ENCODE assay signal across 3 worm cellular contexts in genomic region chrII:2627154-2627799, ce11.
A peak's percentile ranks its signal among the peaks of the same experiment; 100 is the strongest.
TF ChIP-seq lines count a peak whose summit lies in the region.

Gene sri-71 (plus strand): TSS chrII:2627749.

TF ChIP-seq in whole organism, L4 larva, 104 proteins besides CTCF, POLR2A, EP300 and RAD21:
- TF ChIP-seq nhr-77 (tag; optimal IDR thresholded peaks at IDR 0.05; lab: Kevin White, UChicago) = no peak
- no peak for TF ChIP-seq pqm-1 (tag; optimal IDR thresholded peaks at IDR 0.05; lab: Kevin White, UChicago)
- peak; percentile 65; the same call in 1 of the 2 replicates for TF ChIP-seq egl-43 (GFP tag; IDR thresholded peaks at IDR 0.05; lab: Robert Waterston, UW)
- no peak for TF ChIP-seq saeg-2 (GFP tag; IDR thresholded peaks at IDR 0.05; lab: Robert Waterston, UW)
- peak; percentile 93 for TF ChIP-seq set-16 (GFP tag; IDR thresholded peaks at IDR 0.05; lab: Robert Waterston, UW)
- TF ChIP-seq aha-1 (tag; lab: Kevin White, UChicago) = peak; percentile 10
- no peak for TF ChIP-seq ceh-28 (tag; optimal IDR thresholded peaks at IDR 0.05; lab: Kevin White, UChicago)
- no peak for TF ChIP-seq dve-1 (tag; optimal IDR thresholded peaks at IDR 0.05; lab: Kevin White, UChicago; ENCODE audit: insufficient read depth)

TF ChIP-seq in whole organism, mixed stage, embryonic, 35 proteins besides CTCF, POLR2A, EP300 and RAD21:
- TF ChIP-seq sptf-1 (tag; optimal IDR thresholded peaks at IDR 0.05; lab: Kevin White, UChicago) (peak; percentile 32), blmp-1 (tag; optimal IDR thresholded peaks at IDR 0.05; lab: Kevin White, UChicago) (no peak)

TF ChIP-seq in whole organism, young adult, 124 proteins besides CTCF, POLR2A, EP300 and RAD21:
- TF ChIP-seq cebp-1 (GFP tag; IDR thresholded peaks at IDR 0.05; lab: Robert Waterston, UW) (no peak), cebp-1 (tag; optimal IDR thresholded peaks at IDR 0.05; lab: Kevin White, UChicago) (no peak), attf-3 (GFP tag; conservative IDR thresholded peaks at IDR 0.05; lab: Robert Waterston, UW) (no peak), Y53F4B.3 (GFP tag; IDR thresholded peaks at IDR 0.05; lab: Robert Waterston, UW) (no peak), B0261.1 (tag; optimal IDR thresholded peaks at IDR 0.05; lab: Kevin White, UChicago) (no peak), F33H1.4 (GFP tag; IDR thresholded peaks at IDR 0.05; lab: Robert Waterston, UW) (no peak), mel-28 (tag; optimal IDR thresholded peaks at IDR 0.05; lab: Kevin White, UChicago; ENCODE audit: borderline replicate concordance) (no peak), egrh-3 (GFP tag; IDR thresholded peaks at IDR 0.05; lab: Robert Waterston, UW) (peak; percentile 87; the same call in 1 of the 2 replicates), dox-1 (GFP tag; IDR thresholded peaks at IDR 0.05; lab: Robert Waterston, UW) (0 out of 2 replicates have a peak, but pooled peaks have one; percentile 26), chd-7 (tag; optimal IDR thresholded peaks at IDR 0.05; lab: Kevin White, UChicago) (peak; percentile 4), nfya-2 (GFP tag; IDR thresholded peaks at IDR 0.05; lab: Robert Waterston, UW) (no peak), zfh-2 (GFP tag; conservative IDR thresholded peaks at IDR 0.05; lab: Robert Waterston, UW) (peak; percentile 91), somi-1 (GFP tag; optimal IDR thresholded peaks at IDR 0.05; lab: Kevin White, UChicago) (no peak)
